Worm (Caenorhabditis elegans): ENCODE measurements around the gene aagr-4.

aagr-4 gene

DNA sequence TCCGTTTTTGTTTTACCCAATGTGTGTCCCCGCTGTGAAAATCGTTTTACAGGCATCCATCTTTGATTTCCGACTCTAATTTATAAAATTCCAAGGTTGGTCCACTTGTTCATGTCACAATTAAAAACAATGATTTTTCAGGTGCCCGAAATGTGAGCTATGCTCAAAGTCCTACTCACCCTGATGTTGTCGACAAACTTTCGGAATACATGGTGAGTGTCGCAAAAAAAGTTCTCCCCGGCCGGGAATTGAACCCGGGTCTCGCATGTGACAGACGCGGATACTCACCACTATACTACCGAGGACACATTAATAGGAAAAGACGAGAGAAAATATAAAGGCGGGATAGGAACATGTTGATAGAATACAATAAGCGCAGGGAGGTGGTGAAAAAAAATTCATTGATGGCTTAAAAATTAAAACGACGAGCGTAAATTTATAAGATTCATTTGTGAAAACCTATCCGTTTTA is 29.2 kb downstream of the aagr-4 start, which contains the start of gene egl-17:
egl-17 (plus strand) TSS at position 51 of the 471 bp plus-strand sequence.
- TF ChIP-seq nhr-12 (tag; optimal IDR thresholded peaks at IDR 0.05) = no peak
- no peak for TF ChIP-seq blmp-1 (tag; optimal IDR thresholded peaks at IDR 0.05; ENCODE audit: insufficient read depth)
- no peak for TF ChIP-seq elt-1 (tag; optimal IDR thresholded peaks at IDR 0.05)
- no peak for TF ChIP-seq aly-2 (tag; optimal IDR thresholded peaks at IDR 0.05)
- no peak for TF ChIP-seq nhr-237 (tag; optimal IDR thresholded peaks at IDR 0.05)
- TF ChIP-seq fos-1 (tag; optimal IDR thresholded peaks at IDR 0.05) = peak; percentile 75
- no peak for TF ChIP-seq elt-3 (tag; optimal IDR thresholded peaks at IDR 0.05)
- no peak for TF ChIP-seq nhr-77 (tag; optimal IDR thresholded peaks at IDR 0.05)
- TF ChIP-seq ama-1 (optimal IDR thresholded peaks at IDR 0.05) = no peak
- peak; percentile 48 for TF ChIP-seq zag-1 (tag; optimal IDR thresholded peaks at IDR 0.05)
- TF ChIP-seq nhr-23 (tag; optimal IDR thresholded peaks at IDR 0.05) = no peak
- peak; percentile 61 for TF ChIP-seq nhr-21 (tag; optimal IDR thresholded peaks at IDR 0.05)
- peak; percentile 47 for TF ChIP-seq lin-11 (tag; optimal IDR thresholded peaks at IDR 0.05)
- TF ChIP-seq ceh-82 (tag; optimal IDR thresholded peaks at IDR 0.05) = no peak
- no peak for TF ChIP-seq R02D3.7 (tag; optimal IDR thresholded peaks at IDR 0.05)
- TF ChIP-seq crh-2 (tag; optimal IDR thresholded peaks at IDR 0.05) = peak; percentile 71
- TF ChIP-seq egl-27 (tag; optimal IDR thresholded peaks at IDR 0.05) = peak; percentile 49
- TF ChIP-seq nhr-11 (tag; optimal IDR thresholded peaks at IDR 0.05) = no peak
- TF ChIP-seq ZK546.5 (tag; optimal IDR thresholded peaks at IDR 0.05) = no peak
- TF ChIP-seq lin-39 (tag; optimal IDR thresholded peaks at IDR 0.05) = no peak
- no peak for TF ChIP-seq snpc-4 (tag; optimal IDR thresholded peaks at IDR 0.05)
- TF ChIP-seq mdl-1 (tag; optimal IDR thresholded peaks at IDR 0.05) = peak in 1 of 2 experiments; percentile 42
- TF ChIP-seq sma-9 (GFP tag; optimal IDR thresholded peaks at IDR 0.05) = peak; percentile 69
- TF ChIP-seq sma-9 (tag; optimal IDR thresholded peaks at IDR 0.05) = no peak
- peak; percentile 59 for TF ChIP-seq Y55F3AM.14 (GFP tag; optimal IDR thresholded peaks at IDR 0.05)
- TF ChIP-seq dmd-4 (tag; optimal IDR thresholded peaks at IDR 0.05) = peak; percentile 1
- TF ChIP-seq mbf-1 (tag; optimal IDR thresholded peaks at IDR 0.05) = no peak
- TF ChIP-seq ztf-1 (GFP tag; conservative IDR thresholded peaks at IDR 0.05) = no peak
- peak; percentile 74 for TF ChIP-seq sma-3 (GFP tag; optimal IDR thresholded peaks at IDR 0.05)
- no peak for TF ChIP-seq ztf-4 (tag; optimal IDR thresholded peaks at IDR 0.05)
- peak; percentile 34 for TF ChIP-seq nhr-25 (tag; optimal IDR thresholded peaks at IDR 0.05)
- peak in 1 of 2 experiments; percentile 43 for TF ChIP-seq lsy-2 (tag; optimal IDR thresholded peaks at IDR 0.05)
- TF ChIP-seq skn-1 (tag; optimal IDR thresholded peaks at IDR 0.05) = peak; percentile 56
- TF ChIP-seq peb-1 (tag; optimal IDR thresholded peaks at IDR 0.05) = no peak
- TF ChIP-seq nhr-129 (tag; optimal IDR thresholded peaks at IDR 0.05) = peak; percentile 82
- TF ChIP-seq F13H6.1 (tag; optimal IDR thresholded peaks at IDR 0.05) = peak; percentile 56
- TF ChIP-seq unc-39 (tag; optimal IDR thresholded peaks at IDR 0.05) = no peak
- TF ChIP-seq nhr-10 (tag; optimal IDR thresholded peaks at IDR 0.05) = no peak
- peak; percentile 58 for TF ChIP-seq C34F6.9 (tag; optimal IDR thresholded peaks at IDR 0.05)
- no peak for TF ChIP-seq ztf-11 (tag; optimal IDR thresholded peaks at IDR 0.05)
- TF ChIP-seq unc-55 (GFP tag; optimal IDR thresholded peaks at IDR 0.05) = peak; percentile 66
- peak; percentile 66 for TF ChIP-seq gmeb-1 (tag; optimal IDR thresholded peaks at IDR 0.05)
- peak; percentile 20 for TF ChIP-seq nhr-6 (tag; optimal IDR thresholded peaks at IDR 0.05)
- no peak for TF ChIP-seq mab-5 (tag; optimal IDR thresholded peaks at IDR 0.05)
- no peak for TF ChIP-seq ceh-16 (tag; optimal IDR thresholded peaks at IDR 0.05)
- peak; percentile 16 for TF ChIP-seq sem-4 (tag; optimal IDR thresholded peaks at IDR 0.05)
- TF ChIP-seq lin-13 (GFP tag; optimal IDR thresholded peaks at IDR 0.05) = peak; percentile 52
- no peak for TF ChIP-seq alr-1 (tag; optimal IDR thresholded peaks at IDR 0.05)
- no peak for TF ChIP-seq unc-62 (GFP tag; optimal IDR thresholded peaks at IDR 0.05)
